Worm (Caenorhabditis elegans): ENCODE results near the gene odr-1.

odr-1 gene

ce11 chrX:13527347-13528092 lies 23.3 kb downstream of the odr-1 start, which contains the start of gene pab-2 (continued):
- TF ChIP-seq aly-2 (tag; optimal IDR thresholded peaks at IDR 0.05) = no peak
- peak; percentile 16 for TF ChIP-seq dpl-1 (GFP tag; optimal IDR thresholded peaks at IDR 0.05)
- no peak for TF ChIP-seq nhr-6 (tag; optimal IDR thresholded peaks at IDR 0.05)
- peak; percentile 79 for TF ChIP-seq nhr-11 (tag; optimal IDR thresholded peaks at IDR 0.05)
- 0 out of 2 replicates have a peak, but pooled peaks have one; percentile 34 for TF ChIP-seq nhr-42 (GFP tag; IDR thresholded peaks at IDR 0.05)
- no peak for TF ChIP-seq sdz-12 (GFP tag; optimal IDR thresholded peaks at IDR 0.05)
- TF ChIP-seq nhr-111 (GFP tag; optimal IDR thresholded peaks at IDR 0.05) = no peak
- TF ChIP-seq egl-43 (GFP tag; IDR thresholded peaks at IDR 0.05) = peak; percentile 76
- no peak for TF ChIP-seq F10B5.3 (tag; optimal IDR thresholded peaks at IDR 0.05)
- no peak for TF ChIP-seq snpc-4 (tag; optimal IDR thresholded peaks at IDR 0.05)
- no peak for TF ChIP-seq F49E8.2 (tag; optimal IDR thresholded peaks at IDR 0.05; ENCODE audit: borderline replicate concordance)
- TF ChIP-seq daf-19 (GFP tag; conservative IDR thresholded peaks at IDR 0.05) = no peak
- TF ChIP-seq T26A8.4 (GFP tag; IDR thresholded peaks at IDR 0.05) = peak; percentile 61; the same call in 1 of the 2 replicates
- TF ChIP-seq madf-5 (GFP tag; IDR thresholded peaks at IDR 0.05) = no peak
- TF ChIP-seq hlh-11 (tag; optimal IDR thresholded peaks at IDR 0.05) = peak; percentile 98
- peak; percentile 58 for TF ChIP-seq lin-38 (GFP tag; IDR thresholded peaks at IDR 0.05)
- TF ChIP-seq ceh-62 (tag; optimal IDR thresholded peaks at IDR 0.05) = no peak
- no peak for TF ChIP-seq egl-27 (tag; optimal IDR thresholded peaks at IDR 0.05)
- peak; percentile 89 for TF ChIP-seq saeg-2 (GFP tag; IDR thresholded peaks at IDR 0.05)
- no peak for TF ChIP-seq F26F4.8 (GFP tag; conservative IDR thresholded peaks at IDR 0.05)
- TF ChIP-seq cey-2 (tag; optimal IDR thresholded peaks at IDR 0.05; ENCODE audit: borderline replicate concordance, insufficient read depth) = peak; percentile 16
- no peak for TF ChIP-seq Y75B8A.6 (GFP tag; IDR thresholded peaks at IDR 0.05)
- TF ChIP-seq mdl-1 (tag; optimal IDR thresholded peaks at IDR 0.05) = peak; percentile 70 to 87
- no peak for TF ChIP-seq unc-39 (tag; optimal IDR thresholded peaks at IDR 0.05)
- peak; percentile 73 for TF ChIP-seq spr-1 (tag; optimal IDR thresholded peaks at IDR 0.05)
- TF ChIP-seq ceh-82 (tag; optimal IDR thresholded peaks at IDR 0.05) = no peak
- TF ChIP-seq F44E2.7 (GFP tag; IDR thresholded peaks at IDR 0.05) = 0 out of 2 replicates have a peak, but pooled peaks have one; percentile 35
- TF ChIP-seq ztf-7 (tag; optimal IDR thresholded peaks at IDR 0.05) = peak; percentile 28
- TF ChIP-seq nhr-76 (tag; optimal IDR thresholded peaks at IDR 0.05) = no peak
- TF ChIP-seq lin-39 (tag; optimal IDR thresholded peaks at IDR 0.05) = no peak
- TF ChIP-seq nhr-77 (tag; optimal IDR thresholded peaks at IDR 0.05) = peak; percentile 54
- peak; percentile 68 for TF ChIP-seq ctbp-1 (GFP tag; IDR thresholded peaks at IDR 0.05)
- TF ChIP-seq hif-1 (tag; optimal IDR thresholded peaks at IDR 0.05) = peak in 1 of 2 experiments; percentile 59
- TF ChIP-seq snpc-1.2 (GFP tag; IDR thresholded peaks at IDR 0.05) = no peak
- TF ChIP-seq set-16 (GFP tag; IDR thresholded peaks at IDR 0.05) = peak; percentile 81
- TF ChIP-seq ceh-32 (tag; optimal IDR thresholded peaks at IDR 0.05; ENCODE audit: poor library complexity) = no peak
- TF ChIP-seq ama-1 (optimal IDR thresholded peaks at IDR 0.05) = no peak
- TF ChIP-seq fos-1 (tag; optimal IDR thresholded peaks at IDR 0.05) = no peak
- TF ChIP-seq pha-4 (GFP tag; IDR thresholded peaks at IDR 0.05) = peak; percentile 49; the same call in 1 of the 2 replicates
- no peak for TF ChIP-seq pha-4 (tag; optimal IDR thresholded peaks at IDR 0.05)
- 0 out of 2 replicates have a peak, but pooled peaks have one; percentile 42 for TF ChIP-seq arid-1 (GFP tag; conservative IDR thresholded peaks at IDR 0.05)
- TF ChIP-seq zag-1 (tag; optimal IDR thresholded peaks at IDR 0.05) = peak; percentile 54
- peak in 1 of 2 experiments; percentile 90 for TF ChIP-seq unc-62 (GFP tag; optimal IDR thresholded peaks at IDR 0.05 in 1 of 2)
- TF ChIP-seq unc-62 (tag; optimal IDR thresholded peaks at IDR 0.05) = no peak
- peak; percentile 87 for TF ChIP-seq rbr-2 (tag; optimal IDR thresholded peaks at IDR 0.05)
- TF ChIP-seq ZK337.2 (GFP tag; IDR thresholded peaks at IDR 0.05) = no peak
- TF ChIP-seq php-3 (GFP tag; IDR thresholded peaks at IDR 0.05) = peak; percentile 85
- TF ChIP-seq zip-2 (tag; optimal IDR thresholded peaks at IDR 0.05) = peak; percentile 92
- TF ChIP-seq zip-11 (GFP tag; IDR thresholded peaks at IDR 0.05) = no peak
- TF ChIP-seq ztf-11 (tag; optimal IDR thresholded peaks at IDR 0.05) = no peak
- no peak for TF ChIP-seq lin-15B (tag; optimal IDR thresholded peaks at IDR 0.05)

Measured in whole organism, L4 larva.